Worm (Caenorhabditis elegans): ENCODE results near the gene cnnm-3.
A peak's percentile ranks its signal among the peaks of the same experiment; 100 is the strongest.

Gene cnnm-3

DNA sequence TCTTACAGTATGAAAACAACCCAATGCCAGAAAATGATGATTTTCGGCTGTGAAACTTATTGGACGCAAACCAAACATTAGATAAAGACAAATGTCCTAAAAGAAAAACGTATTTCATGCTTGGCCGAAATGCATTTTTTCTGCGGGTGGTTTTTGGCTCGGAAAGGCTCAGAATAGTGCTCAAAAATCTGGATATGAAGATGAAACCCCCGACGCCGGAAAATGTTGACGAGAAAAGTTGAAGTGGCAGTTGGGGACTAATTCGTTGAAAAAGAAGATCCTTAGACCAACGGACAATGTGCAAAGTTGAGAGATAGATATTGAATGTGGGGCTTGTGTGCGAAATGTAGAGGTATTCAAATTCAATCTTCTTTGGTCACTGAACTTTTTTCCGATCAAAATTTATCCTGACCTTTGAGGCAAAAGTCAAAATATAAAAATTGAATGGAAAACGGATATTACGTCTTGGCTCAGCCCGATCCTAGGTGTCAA lies 27.1 kb downstream of the cnnm-3 start, which contains the start of gene flp-18:
Gene flp-18, minus strand, starts transcription at position 51 of the 492 bp plus-strand sequence.
- TF ChIP-seq R02D3.7 (tag; optimal IDR thresholded peaks at IDR 0.05), result no peak

- no peak for TF ChIP-seq elt-2 (tag; optimal IDR thresholded peaks at IDR 0.05)
- TF ChIP-seq nhr-28 (tag; optimal IDR thresholded peaks at IDR 0.05), result no peak
- TF ChIP-seq elt-3 (tag; optimal IDR thresholded peaks at IDR 0.05), result no peak
- no peak for TF ChIP-seq lin-39 (tag; optimal IDR thresholded peaks at IDR 0.05)
- no peak for TF ChIP-seq nhr-237 (tag; optimal IDR thresholded peaks at IDR 0.05)
- TF ChIP-seq ceh-9 (tag; optimal IDR thresholded peaks at IDR 0.05), result no peak
- no peak for TF ChIP-seq R02D3.7 (tag; optimal IDR thresholded peaks at IDR 0.05)
- no peak for TF ChIP-seq mml-1 (tag; optimal IDR thresholded peaks at IDR 0.05)
- no peak for TF ChIP-seq nhr-11 (tag; optimal IDR thresholded peaks at IDR 0.05)
- no peak for TF ChIP-seq egl-5 (tag; optimal IDR thresholded peaks at IDR 0.05)
- TF ChIP-seq lin-15B (tag; optimal IDR thresholded peaks at IDR 0.05), result no peak
- no peak for TF ChIP-seq elt-1 (tag; optimal IDR thresholded peaks at IDR 0.05)
Measured at ce11 chrX:3009190-3009589, 36.5 kb downstream of the cnnm-3 start, which contains the start of gene Y48D7A.1. TSS of gene Y48D7A.1 (plus strand) at chrX:3009490.

ce11 chrX:3003703-3004102 lies 41.9 kb downstream of the cnnm-3 start, which contains the start of gene Y41G9A.6:
TSS of gene Y41G9A.6 (minus strand) at chrX:3003803.
- TF ChIP-seq daf-12 (tag; optimal IDR thresholded peaks at IDR 0.05), result no peak
- no peak for TF ChIP-seq nhr-237 (tag; optimal IDR thresholded peaks at IDR 0.05)
- TF ChIP-seq skn-1 (tag; optimal IDR thresholded peaks at IDR 0.05), result no peak
- TF ChIP-seq fkh-2 (tag; optimal IDR thresholded peaks at IDR 0.05), result no peak
- no peak for TF ChIP-seq elt-1 (tag; optimal IDR thresholded peaks at IDR 0.05)
- TF ChIP-seq unc-39 (tag; optimal IDR thresholded peaks at IDR 0.05), result no peak
- no peak for TF ChIP-seq ztf-11 (tag; optimal IDR thresholded peaks at IDR 0.05)
- TF ChIP-seq nhr-67 (tag; optimal IDR thresholded peaks at IDR 0.05), result no peak

DNA sequence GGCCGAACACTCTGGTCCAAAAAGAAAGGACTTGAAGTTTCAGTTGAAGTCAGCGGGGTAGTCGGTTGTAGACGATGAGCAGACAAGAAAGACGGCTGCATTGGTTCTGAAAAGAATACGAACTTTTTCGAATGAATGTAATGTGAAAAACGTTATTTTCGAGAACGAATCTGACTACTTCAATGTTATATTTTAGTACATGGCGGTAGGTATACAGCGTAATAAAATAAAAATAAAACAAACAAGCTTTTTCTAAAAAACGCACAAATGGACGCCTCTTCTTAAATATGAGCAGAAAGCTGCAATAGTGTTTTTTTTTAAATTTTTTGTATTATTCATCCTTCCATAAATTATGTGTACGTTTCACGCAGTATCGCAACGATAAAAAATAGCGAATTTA lies 46.0 kb downstream of the cnnm-3 start, which contains the start of gene Y41G9A.17:
Gene Y41G9A.17, minus strand, starts transcription at position 101 of the 400 bp plus-strand sequence.
- TF ChIP-seq pha-4 (tag; optimal IDR thresholded peaks at IDR 0.05) (no peak), pqm-1 (tag; optimal IDR thresholded peaks at IDR 0.05) (no peak), nhr-237 (tag; optimal IDR thresholded peaks at IDR 0.05) (no peak), elt-2 (tag; optimal IDR thresholded peaks at IDR 0.05) (no peak), mdl-1 (tag; optimal IDR thresholded peaks at IDR 0.05) (no peak)

DNA sequence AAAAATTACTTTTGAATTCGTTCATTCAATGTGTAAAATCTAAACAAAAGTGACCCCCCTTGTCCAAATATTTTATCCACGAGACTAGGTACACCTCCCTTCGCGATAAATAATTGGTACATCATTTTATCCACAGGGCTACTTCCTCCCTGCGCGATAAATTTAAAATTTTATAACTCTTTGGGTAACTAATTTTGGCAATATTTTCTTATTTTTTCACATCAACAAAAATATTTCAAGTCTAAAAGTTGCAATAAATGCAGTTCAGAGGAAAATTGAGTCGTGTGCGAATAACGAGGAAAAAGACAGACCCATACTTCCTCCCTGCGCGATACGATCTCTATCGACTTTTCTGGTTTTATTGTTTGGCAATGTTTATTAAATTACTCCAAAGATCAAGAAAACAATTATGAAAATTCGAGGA lies 48.7 kb downstream of the cnnm-3 start:
- TF ChIP-seq aly-2 (tag; optimal IDR thresholded peaks at IDR 0.05) (peak; percentile 100), ZK546.5 (tag; optimal IDR thresholded peaks at IDR 0.05) (peak; percentile 76), lin-15B (tag; optimal IDR thresholded peaks at IDR 0.05) (peak; percentile 51), mml-1 (tag; optimal IDR thresholded peaks at IDR 0.05) (no peak), tbx-2 (tag; optimal IDR thresholded peaks at IDR 0.05) (peak; percentile 99), nhr-76 (tag; optimal IDR thresholded peaks at IDR 0.05) (peak; percentile 72), fos-1 (tag; optimal IDR thresholded peaks at IDR 0.05) (peak; percentile 95), ama-1 (optimal IDR thresholded peaks at IDR 0.05) (no peak), nhr-23 (tag; optimal IDR thresholded peaks at IDR 0.05) (peak; percentile 100), unc-39 (tag; optimal IDR thresholded peaks at IDR 0.05) (no peak), pha-4 (tag; optimal IDR thresholded peaks at IDR 0.05) (peak; percentile 99), ztf-11 (tag; optimal IDR thresholded peaks at IDR 0.05) (peak; percentile 67), lin-39 (tag; optimal IDR thresholded peaks at IDR 0.05) (peak; percentile 91), nhr-12 (tag; optimal IDR thresholded peaks at IDR 0.05) (peak; percentile 51), egl-5 (tag; optimal IDR thresholded peaks at IDR 0.05) (peak; percentile 99), nhr-28 (tag; optimal IDR thresholded peaks at IDR 0.05) (peak; percentile 97), hmg-11 (tag; optimal IDR thresholded peaks at IDR 0.05) (peak; percentile 93), nfya-1 (tag; optimal IDR thresholded peaks at IDR 0.05; ENCODE audit: insufficient read depth) (peak; percentile 97), sea-2 (GFP tag; optimal IDR thresholded peaks at IDR 0.05) (no peak), nhr-25 (tag; optimal IDR thresholded peaks at IDR 0.05) (peak; percentile 94), ceh-9 (tag; optimal IDR thresholded peaks at IDR 0.05) (no peak), elt-1 (tag; optimal IDR thresholded peaks at IDR 0.05) (peak; percentile 86), fkh-2 (tag; optimal IDR thresholded peaks at IDR 0.05) (peak; percentile 94), fkh-10 (GFP tag; optimal IDR thresholded peaks at IDR 0.05) (peak; percentile 100), nhr-77 (tag; optimal IDR thresholded peaks at IDR 0.05) (peak; percentile 99), daf-12 (tag; optimal IDR thresholded peaks at IDR 0.05) (peak; percentile 89), nhr-67 (tag; optimal IDR thresholded peaks at IDR 0.05) (peak; percentile 75), ztf-4 (tag; optimal IDR thresholded peaks at IDR 0.05) (peak; percentile 90), ceh-82 (tag; optimal IDR thresholded peaks at IDR 0.05) (peak; percentile 100), R02D3.7 (tag; optimal IDR thresholded peaks at IDR 0.05) (peak; percentile 94), egl-27 (tag; optimal IDR thresholded peaks at IDR 0.05) (peak; percentile 93), lsy-12 (tag; optimal IDR thresholded peaks at IDR 0.05) (peak; percentile 97), ceh-16 (tag; optimal IDR thresholded peaks at IDR 0.05) (peak; percentile 78), eor-1 (tag; optimal IDR thresholded peaks at IDR 0.05) (peak in 1 of 2 experiments; percentile 88), nhr-11 (tag; optimal IDR thresholded peaks at IDR 0.05) (peak; percentile 97), snpc-4 (tag; optimal IDR thresholded peaks at IDR 0.05) (peak; percentile 95), elt-2 (tag; optimal IDR thresholded peaks at IDR 0.05) (peak; percentile 83), ceh-28 (tag; optimal IDR thresholded peaks at IDR 0.05) (peak; percentile 99)
